Worm (Caenorhabditis elegans) whole organism, L3 larva: ENCODE measurements around the gene argn-1.

Experiments used
- ZK546.5 ChIP-seq: sonication (generic microtip); optimal IDR thresholded peaks from 2 replicates; lab custom pipeline; 2017; ENCODE audit warnings: missing biosample characterization, missing genetic modification characterization
- ceh-82 ChIP-seq: fragments of 150-350 bp; optimal IDR thresholded peaks from 2 replicates; lab custom pipeline; 2014; ENCODE audit warnings: missing biosample characterization, missing genetic modification characterization
- ceh-9 ChIP-seq: sonication (generic microtip); optimal IDR thresholded peaks from 2 replicates; lab custom pipeline; 2018; ENCODE audit warnings: missing biosample characterization, missing genetic modification characterization
- daf-12 ChIP-seq: fragments of 150-350 bp; optimal IDR thresholded peaks from 2 replicates; lab custom pipeline; 2014; ENCODE audit warnings: missing biosample characterization, missing genetic modification reagents, missing genetic modification characterization
- fos-1 ChIP-seq: fragments of 150-350 bp; optimal IDR thresholded peaks from 2 replicates; lab custom pipeline; 2014; ENCODE audit warnings: missing biosample characterization, missing genetic modification characterization
- nhr-77 ChIP-seq: fragments of 150-350 bp; optimal IDR thresholded peaks from 2 replicates; lab custom pipeline; 2014; ENCODE audit warnings: missing biosample characterization, missing genetic modification characterization
- sea-2 ChIP-seq: fragments of 150-350 bp; sonication (generic microtip); optimal IDR thresholded peaks from 4 replicates; lab custom pipeline; 2014; ENCODE audit warnings: missing biosample characterization, missing genetic modification reagents, missing genetic modification characterization
- tbx-2 ChIP-seq: sonication (generic microtip); optimal IDR thresholded peaks from 2 replicates; lab custom pipeline; 2016; ENCODE audit warnings: mild to moderate bottlenecking, missing genetic modification characterization, missing compliant biosample characterization
- zag-1 ChIP-seq: fragments of 150-350 bp; optimal IDR thresholded peaks from 2 replicates; lab custom pipeline; 2014; ENCODE audit warnings: missing biosample characterization, missing genetic modification characterization
- ztf-11 ChIP-seq: fragments of 150-350 bp; optimal IDR thresholded peaks from 2 replicates; lab custom pipeline; 2014; ENCODE audit warnings: missing biosample characterization, missing genetic modification characterization

DNA sequence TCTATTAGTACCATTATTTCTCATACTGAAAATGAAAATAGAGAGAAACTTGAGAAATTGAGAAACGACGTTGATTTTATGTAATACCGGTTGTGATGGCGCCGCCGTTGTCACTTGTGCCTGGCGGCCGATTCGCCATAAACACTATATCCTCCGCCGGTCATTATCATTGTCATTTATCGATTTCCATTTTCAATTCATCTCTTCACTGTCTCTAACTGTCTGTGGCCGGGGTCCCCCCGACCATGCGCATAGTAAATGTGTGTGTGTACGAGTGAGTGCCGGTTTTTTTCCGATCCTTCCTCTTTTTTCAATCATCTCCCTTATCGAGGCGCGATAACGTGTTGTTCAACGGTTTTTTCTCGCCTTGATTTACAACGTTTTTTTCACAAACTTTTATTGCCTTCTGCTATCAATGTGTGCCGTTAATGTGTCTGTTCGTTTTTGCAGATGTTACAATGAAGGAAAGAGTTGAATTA, 26.4 kb upstream of the argn-1 start, which contains the start of gene F14D12.1:
- no peak for TF ChIP-seq fos-1 (tag; lab: Kevin White, UChicago)
- no peak for TF ChIP-seq tbx-2
- no peak for TF ChIP-seq sea-2 (GFP tag; lab: Kevin White, UChicago)
- TF ChIP-seq nhr-77 = no peak
- no peak for TF ChIP-seq ZK546.5 (tag; lab: Kevin White, UChicago)
- no peak for TF ChIP-seq daf-12 (tag; lab: Kevin White, UChicago)
- no peak for TF ChIP-seq ceh-82
- TF ChIP-seq ztf-11 = no peak
- no peak for TF ChIP-seq ceh-9 (tag; lab: Kevin White, UChicago)
- no peak for TF ChIP-seq zag-1 (tag; lab: Kevin White, UChicago)
